Fruit fly (Drosophila melanogaster): ENCODE results near the gene smog.

The smog gene

DNA sequence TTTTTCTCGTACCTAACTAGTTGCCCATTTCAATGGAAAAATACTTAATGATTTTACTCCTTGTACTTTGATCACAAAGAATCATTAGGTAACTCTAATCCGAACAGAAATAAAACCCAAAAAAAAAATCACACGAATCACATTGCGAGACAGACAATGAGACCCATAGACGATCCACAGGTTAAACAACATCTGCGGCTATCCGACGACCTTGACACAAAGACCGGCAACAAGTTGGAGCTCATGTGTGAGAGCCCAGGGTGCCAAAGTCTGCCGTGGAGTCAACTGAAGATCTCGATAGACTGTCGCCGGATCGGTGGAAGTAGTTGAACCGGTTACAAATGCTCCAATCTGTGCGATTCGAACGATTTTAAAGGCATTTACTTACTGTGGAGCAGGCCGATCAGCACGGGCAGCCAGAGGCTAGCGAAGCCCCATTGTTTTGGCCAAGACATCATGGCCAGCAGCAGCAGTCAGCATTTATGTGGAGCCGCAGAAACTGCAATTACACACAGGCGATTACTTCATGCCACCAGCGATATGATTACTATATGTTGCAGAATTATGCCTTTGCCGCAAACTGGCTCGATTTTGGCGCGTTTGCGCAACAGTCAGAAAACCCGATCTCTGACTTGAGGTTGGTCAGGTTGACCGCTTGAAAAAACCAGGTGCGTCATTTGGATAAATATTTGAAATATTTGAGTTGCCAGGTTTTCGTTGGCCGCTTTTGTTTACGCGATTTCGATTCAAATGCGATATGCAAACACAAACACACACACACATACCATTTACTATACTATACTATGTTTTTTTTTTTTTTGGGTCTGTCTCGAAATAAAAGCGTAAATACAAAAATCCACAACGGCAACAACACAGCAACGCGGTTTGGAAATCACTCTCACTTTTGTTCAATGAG, 53.0 kb downstream of the smog start:
- TF ChIP-seq sqz (GFP tag; optimal IDR thresholded peaks at IDR 0.05) (peak; percentile 80), chinmo (GFP tag; IDR thresholded peaks at IDR 0.05; ENCODE audit: partially characterized antibody) (peak; percentile 72; the same call in 2 of the 4 replicates), ftz-f1 (GFP tag; optimal IDR thresholded peaks at IDR 0.05) (peak; percentile 62), Dp (GFP tag; optimal IDR thresholded peaks at IDR 0.05) (no peak), Sox100B (GFP tag; optimal IDR thresholded peaks at IDR 0.05) (no peak), Hmr (GFP tag; optimal IDR thresholded peaks at IDR 0.05) (no peak), Trl (optimal IDR thresholded peaks at IDR 0.05) (no peak), Trl (GFP tag; optimal IDR thresholded peaks at IDR 0.05) (no peak), Blimp-1 (GFP tag; optimal IDR thresholded peaks at IDR 0.05) (peak; percentile 34), CG14441 (GFP tag; IDR thresholded peaks at IDR 0.05) (peak; percentile 7; the same call in 1 of the 2 replicates), CG6683 (GFP tag; optimal IDR thresholded peaks at IDR 0.05) (no peak), sim (GFP tag; IDR thresholded peaks at IDR 0.05) (no peak), CG7271 (tag; optimal IDR thresholded peaks at IDR 0.05) (no peak), CG6175 (GFP tag; IDR thresholded peaks at IDR 0.05) (0 out of 3 replicates have a peak, but pooled peaks have one; percentile 24), CG11247 (GFP tag; IDR thresholded peaks at IDR 0.05) (no peak), Atf6 (GFP tag; IDR thresholded peaks at IDR 0.05) (peak; percentile 41; the same call in 1 of the 2 replicates), CG12769 (tag; optimal IDR thresholded peaks at IDR 0.05) (peak; percentile 6), slp2 (GFP tag; optimal IDR thresholded peaks at IDR 0.05) (no peak), CG11093 (GFP tag; IDR thresholded peaks at IDR 0.05) (no peak), C15 (GFP tag; IDR thresholded peaks at IDR 0.05) (no peak), pros (GFP tag; optimal IDR thresholded peaks at IDR 0.05) (no peak), CG6689 (GFP tag; IDR thresholded peaks at IDR 0.05) (no peak), CG42726 (GFP tag; IDR thresholded peaks at IDR 0.05; ENCODE audit: partially characterized antibody) (0 out of 2 replicates have a peak, but pooled peaks have one; percentile 42), Spps (tag; optimal IDR thresholded peaks at IDR 0.05) (no peak), mld (GFP tag; IDR thresholded peaks at IDR 0.05; ENCODE audit: partially characterized antibody) (no peak), sd (tag; optimal IDR thresholded peaks at IDR 0.05) (peak; percentile 98)

dm6 chr2L:4906546-4907250, 54.0 kb downstream of the smog start, which contains the start of gene snsl:
Gene snsl (minus strand): TSS chr2L:4906762.
- TF ChIP-seq Dfd (GFP tag; optimal IDR thresholded peaks at IDR 0.05) (no peak), CG8924 (tag; optimal IDR thresholded peaks at IDR 0.05) (peak; percentile 87), gem (tag; optimal IDR thresholded peaks at IDR 0.05) (peak; percentile 86), Optix (GFP tag; IDR thresholded peaks at IDR 0.05) (no peak), dysf (GFP tag; IDR thresholded peaks at IDR 0.05) (peak; percentile 73), sug (tag; optimal IDR thresholded peaks at IDR 0.05) (peak; percentile 57), CG17385 (GFP tag; optimal IDR thresholded peaks at IDR 0.05) (peak; percentile 71), ttk (GFP tag; IDR thresholded peaks at IDR 0.05) (0 out of 2 replicates have a peak, but pooled peaks have one; percentile 32), CG2875 (GFP tag; optimal IDR thresholded peaks at IDR 0.05) (peak; percentile 10), Pdp1 (GFP tag; optimal IDR thresholded peaks at IDR 0.05) (peak; percentile 9 to 12), CG16815 (GFP tag; optimal IDR thresholded peaks at IDR 0.05) (no peak), cg (GFP tag; optimal IDR thresholded peaks at IDR 0.05) (no peak), Mes4 (GFP tag; optimal IDR thresholded peaks at IDR 0.05) (no peak), Bgb (GFP tag; IDR thresholded peaks at IDR 0.05; ENCODE audit: partially characterized antibody) (no peak), odd (GFP tag; optimal IDR thresholded peaks at IDR 0.05) (peak; percentile 66), knrl (GFP tag; IDR thresholded peaks at IDR 0.05; ENCODE audit: partially characterized antibody) (no peak), ro (GFP tag; IDR thresholded peaks at IDR 0.05) (no peak), CG7556 (GFP tag; optimal IDR thresholded peaks at IDR 0.05) (peak; percentile 84), Fer3 (tag; optimal IDR thresholded peaks at IDR 0.05) (peak; percentile 13), CG2116 (GFP tag; optimal IDR thresholded peaks at IDR 0.05) (no peak), vnd (GFP tag; IDR thresholded peaks at IDR 0.05; ENCODE audit: partially characterized antibody) (no peak)
